Worm (Caenorhabditis elegans) whole organism, young adult: ENCODE results near the gene Y43F4A.1.
A peak's percentile ranks its signal among the peaks of the same experiment; 100 is the strongest.

Experiments
- B0261.1 ChIP-seq: sonication (generic microtip); optimal IDR thresholded peaks from 2 replicates; lab custom pipeline; 2016; ENCODE audit warnings: mild to moderate bottlenecking, missing genetic modification characterization, moderate library complexity, missing compliant biosample characterization
- D2030.7 ChIP-seq: fragments of 200-800 bp; sonication (Bioruptor generic); IDR thresholded peaks from 2 replicates; pipeline ENCODE4 v1.3.6; 2022; ENCODE audit warnings: missing genetic modification reagents, missing genetic modification characterization, missing compliant biosample characterization
- F10E7.11 ChIP-seq: sonication (generic microtip); optimal IDR thresholded peaks from 2 replicates; lab custom pipeline; 2017; ENCODE audit warnings: mild to moderate bottlenecking, missing genetic modification characterization, moderate library complexity, missing compliant biosample characterization
- F22D6.2 ChIP-seq: sonication (generic microtip); optimal IDR thresholded peaks from 2 replicates; lab custom pipeline; 2016; ENCODE audit warnings: mild to moderate bottlenecking, missing genetic modification characterization, missing compliant biosample characterization
- F37B4.10 ChIP-seq: fragments of 200-800 bp; sonication (Bioruptor generic); IDR thresholded peaks from 2 replicates; pipeline ENCODE4 v1.3.6; 2022; ENCODE audit warnings: missing genetic modification characterization, missing compliant biosample characterization
- F57A8.1 ChIP-seq: fragments of 200-800 bp; sonication (Bioruptor generic); optimal IDR thresholded peaks from 2 replicates; lab custom pipeline; 2018; ENCODE audit warnings: mild to moderate bottlenecking, missing genetic modification characterization, moderate library complexity, missing compliant biosample characterization
- K11D2.4 ChIP-seq: fragments of 200-800 bp; sonication (Bioruptor generic); IDR thresholded peaks from 2 replicates; pipeline ENCODE4 v1.3.6; 2022; ENCODE audit warnings: missing genetic modification reagents, missing genetic modification characterization, missing compliant biosample characterization
- T26A5.8 ChIP-seq: sonication (generic microtip); optimal IDR thresholded peaks from 2 replicates; lab custom pipeline; 2016; ENCODE audit warnings: missing genetic modification characterization, missing compliant biosample characterization
- Y53G8AR.9 ChIP-seq: fragments of 200-800 bp; sonication (Bioruptor generic); conservative IDR thresholded peaks from 2 replicates; pipeline ENCODE4 v1.3.6; 2022; ENCODE audit warnings: missing genetic modification reagents, missing genetic modification characterization, missing compliant biosample characterization
- aptf-2 ChIP-seq: fragments of 200-800 bp; sonication (Bioruptor generic); conservative IDR thresholded peaks from 2 replicates; pipeline ENCODE4 v1.3.6; 2022; ENCODE audit warnings: missing genetic modification reagents, missing genetic modification characterization, missing compliant biosample characterization
- attf-6 ChIP-seq: fragments of 200-800 bp; sonication (Bioruptor generic); IDR thresholded peaks from 2 replicates; pipeline ENCODE4 v1.3.6; 2022; ENCODE audit warnings: missing genetic modification reagents, missing genetic modification characterization, missing compliant biosample characterization
- ceh-27 ChIP-seq: fragments of 200-800 bp; sonication (Bioruptor generic); optimal IDR thresholded peaks from 2 replicates; lab custom pipeline; 2018; ENCODE audit warnings: mild to moderate bottlenecking, missing genetic modification characterization, moderate library complexity, missing compliant biosample characterization
- dpl-1 ChIP-seq: fragments of 150-350 bp; optimal IDR thresholded peaks from 2 replicates; lab custom pipeline; 2014; ENCODE audit warnings: missing biosample characterization, missing genetic modification reagents, missing genetic modification characterization
- egl-44 ChIP-seq: fragments of 200-800 bp; sonication (Bioruptor generic); IDR thresholded peaks from 2 replicates; pipeline ENCODE4 v1.3.6; 2022; ENCODE audit warnings: missing genetic modification reagents, missing genetic modification characterization, missing compliant biosample characterization
- hmg-1.2 ChIP-seq: fragments of 200-800 bp; sonication (Bioruptor generic); IDR thresholded peaks from 2 replicates; pipeline ENCODE4 v1.3.6; 2022; ENCODE audit warnings: missing genetic modification reagents, missing genetic modification characterization, missing compliant biosample characterization
- hsf-1 ChIP-seq: fragments of 200-800 bp; sonication (Bioruptor generic); IDR thresholded peaks from 2 replicates; pipeline ENCODE4 v1.3.6; 2022; ENCODE audit warnings: missing genetic modification reagents, missing genetic modification characterization, missing compliant biosample characterization
- lag-1 ChIP-seq: fragments of 200-800 bp; sonication (Bioruptor generic); IDR thresholded peaks from 2 replicates; pipeline ENCODE4 v1.3.6; 2022; ENCODE audit warnings: missing genetic modification reagents, missing genetic modification characterization, missing compliant biosample characterization
- let-607 ChIP-seq, 2 experiments: fragments of 200-800 bp in 1 of 2; sonication (Bioruptor generic) in 1 of 2; sonication (generic microtip) in 1 of 2; optimal IDR thresholded peaks; 2 replicates each; lab custom pipeline; 2016 to 2018; ENCODE audit warnings: mild to moderate bottlenecking in 2 of 2, missing compliant biosample characterization in 2 of 2, missing genetic modification characterization in 2 of 2, moderate library complexity in 2 of 2, missing genotype in 1 of 2
- lin-26 ChIP-seq: fragments of 200-800 bp; sonication (Bioruptor generic); IDR thresholded peaks from 2 replicates; pipeline ENCODE4 v1.3.6; 2022; ENCODE audit warnings: missing genetic modification reagents, missing genetic modification characterization, missing compliant biosample characterization
- lsl-1 ChIP-seq: fragments of 200-800 bp; sonication (Bioruptor generic); optimal IDR thresholded peaks from 2 replicates; lab custom pipeline; 2018; ENCODE audit warnings: mild to moderate bottlenecking, missing genetic modification characterization, moderate library complexity, missing compliant biosample characterization
- madf-10 ChIP-seq: sonication (generic microtip); optimal IDR thresholded peaks from 2 replicates; lab custom pipeline; 2016; ENCODE audit warnings: mild to moderate bottlenecking, missing genetic modification characterization, missing compliant biosample characterization
- mel-28 ChIP-seq: sonication (generic microtip); optimal IDR thresholded peaks from 2 replicates; lab custom pipeline; 2016; ENCODE audit warnings: borderline replicate concordance, mild to moderate bottlenecking, missing genetic modification characterization, missing compliant biosample characterization
- nhr-27 ChIP-seq: fragments of 200-800 bp; sonication (Bioruptor generic); optimal IDR thresholded peaks from 2 replicates; lab custom pipeline; 2018; ENCODE audit warnings: mild to moderate bottlenecking, missing genetic modification characterization, moderate library complexity, missing compliant biosample characterization
- nhr-80 ChIP-seq: sonication (generic microtip); optimal IDR thresholded peaks from 2 replicates; lab custom pipeline; 2016; ENCODE audit warnings: missing genetic modification characterization, missing compliant biosample characterization
- pha-4 ChIP-seq: fragments of 150-350 bp; sonication (generic microtip); optimal IDR thresholded peaks from 2 replicates; lab custom pipeline; 2014; ENCODE audit warnings: missing biosample characterization, missing genetic modification reagents, missing genetic modification characterization
- sdz-38 ChIP-seq: sonication (generic microtip); optimal IDR thresholded peaks from 2 replicates; lab custom pipeline; 2016; ENCODE audit warnings: missing genotype, missing genetic modification characterization, missing compliant biosample characterization
- tbp1 ChIP-seq: fragments of 200-800 bp; sonication (Bioruptor generic); optimal IDR thresholded peaks from 2 replicates; lab custom pipeline; 2018; ENCODE audit warnings: mild to moderate bottlenecking, missing genetic modification characterization, missing compliant biosample characterization
- zfh-2 ChIP-seq: fragments of 200-800 bp; sonication (Bioruptor generic); conservative IDR thresholded peaks from 2 replicates; pipeline ENCODE4 v1.3.6; 2022; ENCODE audit warnings: missing genetic modification reagents, missing genetic modification characterization, missing compliant biosample characterization
- ztf-18 ChIP-seq: sonication (generic microtip); optimal IDR thresholded peaks from 2 replicates; lab custom pipeline; 2016; ENCODE audit warnings: missing genotype, mild to moderate bottlenecking, missing genetic modification characterization, missing compliant biosample characterization
- ztf-26 ChIP-seq: sonication (generic microtip); optimal IDR thresholded peaks from 2 replicates; lab custom pipeline; 2017; ENCODE audit warnings: missing genetic modification characterization, missing compliant biosample characterization

Gene Y43F4A.1

DNA sequence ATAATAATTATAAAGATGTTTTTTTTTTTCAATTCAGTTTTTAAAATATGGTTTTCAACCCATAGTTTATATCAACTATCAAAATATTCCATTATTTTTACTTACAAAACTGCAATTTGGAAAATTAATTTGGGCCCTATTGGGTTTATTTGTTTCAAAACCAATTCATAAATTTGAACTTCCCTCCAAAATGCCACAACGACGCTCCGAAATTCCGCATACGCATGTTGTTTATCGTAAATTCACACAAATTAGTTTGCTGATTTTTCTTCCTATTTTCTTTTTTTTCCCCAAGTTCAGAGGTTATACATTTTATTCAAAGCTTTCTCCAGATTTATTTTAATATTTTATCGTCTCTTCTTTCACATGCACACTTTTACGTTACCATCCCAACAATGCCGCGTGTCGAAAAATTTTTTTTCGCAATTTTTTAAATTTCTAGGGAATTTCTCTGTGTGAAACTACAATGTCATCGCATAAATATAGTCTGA is 33.6 kb downstream of the Y43F4A.1 start, which contains the start of gene F56A8.3 (continued):
- TF ChIP-seq F57A8.1 (GFP tag; lab: Kevin White, UChicago), result no peak
- no peak for TF ChIP-seq F22D6.2 (tag; lab: Kevin White, UChicago)
- peak in 1 of 2 experiments; percentile 43 for TF ChIP-seq let-607 (tag; optimal IDR thresholded peaks at IDR 0.05; lab: Kevin White, UChicago)
- TF ChIP-seq ztf-18, result no peak
- TF ChIP-seq T26A5.8 (tag; lab: Kevin White, UChicago), result no peak
- no peak for TF ChIP-seq lag-1 (GFP tag; lab: Robert Waterston, UW)

DNA sequence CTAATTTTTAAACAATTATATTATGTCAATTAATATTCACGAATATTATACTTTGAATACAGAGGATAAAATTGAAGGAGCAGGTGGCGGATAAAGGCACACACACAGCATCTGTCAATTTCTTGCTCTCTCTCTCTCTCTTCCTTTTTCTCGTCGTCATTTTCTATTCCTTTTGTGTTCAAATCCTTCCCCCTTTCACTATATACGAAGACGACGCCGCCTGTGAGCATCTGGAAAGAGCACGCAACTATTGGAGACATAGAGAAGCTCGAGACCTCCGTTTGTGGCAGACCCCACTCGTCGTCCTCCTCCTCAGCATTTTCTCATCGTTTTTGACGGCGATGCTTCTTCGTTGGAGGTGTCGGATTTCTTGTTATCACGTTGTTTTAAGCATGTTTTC is 35.3 kb downstream of the Y43F4A.1 start:
- TF ChIP-seq let-607 (tag; optimal IDR thresholded peaks at IDR 0.05; lab: Kevin White, UChicago), result no peak
- peak; percentile 53; the same call in 1 of the 2 replicates for TF ChIP-seq zfh-2 (GFP tag; lab: Robert Waterston, UW)
- TF ChIP-seq ceh-27 (GFP tag; lab: Kevin White, UChicago), result peak; percentile 9
- peak; percentile 50; the same call in 1 of the 2 replicates for TF ChIP-seq hmg-1.2 (GFP tag; lab: Robert Waterston, UW)
- no peak for TF ChIP-seq nhr-80 (tag; lab: Kevin White, UChicago)
- TF ChIP-seq attf-6 (GFP tag; lab: Robert Waterston, UW), result no peak

DNA sequence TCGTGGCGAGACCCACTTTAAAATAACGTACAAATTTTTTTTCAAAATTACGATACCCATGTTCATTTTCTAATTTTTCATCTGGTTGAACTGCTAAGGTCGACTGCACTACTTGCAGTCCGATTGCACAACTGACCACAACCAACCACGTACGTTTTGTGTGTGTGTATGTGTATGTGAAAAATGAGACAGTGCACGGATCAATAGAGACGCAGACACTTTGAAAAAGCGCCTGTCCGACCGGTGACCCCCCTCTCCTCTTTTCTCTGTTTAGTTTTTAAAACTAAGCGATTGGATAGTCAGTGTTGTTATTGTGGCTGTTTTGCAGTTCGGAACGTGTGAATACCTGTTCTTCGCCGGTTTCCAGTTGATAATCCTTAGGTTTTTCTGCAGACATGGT is 35.9 kb downstream of the Y43F4A.1 start:
- TF ChIP-seq let-607 (tag; optimal IDR thresholded peaks at IDR 0.05; lab: Kevin White, UChicago) (peak; percentile 75 to 81), lin-26 (GFP tag; lab: Robert Waterston, UW) (0 out of 2 replicates have a peak, but pooled peaks have one; percentile 13), hmg-1.2 (GFP tag; lab: Robert Waterston, UW) (peak; percentile 88), dpl-1 (GFP tag; lab: Kevin White, UChicago) (no peak)

DNA sequence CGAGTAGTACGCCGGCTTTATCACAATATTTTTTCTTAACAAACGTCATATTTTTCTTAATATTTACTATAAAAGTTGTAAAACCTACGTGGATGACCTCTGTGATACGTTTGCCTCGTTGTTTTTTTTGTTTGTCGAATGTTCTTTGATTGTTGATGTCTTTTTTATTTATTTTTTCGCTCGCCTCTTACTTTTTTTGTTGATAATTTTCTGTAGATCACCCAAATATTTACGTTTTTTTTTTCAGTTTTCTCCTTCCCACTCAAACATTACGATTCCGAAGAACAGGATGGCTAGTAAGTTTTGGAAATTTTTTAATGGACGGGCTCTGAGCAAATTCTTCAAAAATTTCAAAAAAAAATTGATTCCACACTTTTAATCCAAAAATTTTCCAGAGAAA is 37.5 kb downstream of the Y43F4A.1 start:
- TF ChIP-seq F10E7.11 (tag; lab: Kevin White, UChicago), result no peak
- TF ChIP-seq Y53G8AR.9 (GFP tag; lab: Robert Waterston, UW), result no peak

DNA sequence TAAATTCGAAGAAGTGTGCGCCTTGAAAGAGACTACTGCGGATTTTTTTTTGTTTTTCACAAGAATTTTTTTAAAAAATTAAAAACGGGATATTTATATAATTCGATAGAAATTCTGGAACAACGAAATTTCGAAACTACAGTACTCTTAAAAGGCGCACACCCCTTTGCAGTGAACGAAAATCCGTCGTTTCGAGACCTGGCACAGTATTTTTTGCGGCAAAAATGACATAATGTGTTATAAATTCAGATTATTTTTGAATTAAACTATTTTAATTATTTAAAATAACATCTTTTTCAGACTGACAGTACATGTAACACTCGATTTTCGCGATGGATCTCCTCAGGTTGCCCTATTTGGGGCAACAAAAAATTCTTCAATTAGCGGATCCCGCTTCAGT is 40.1 kb downstream of the Y43F4A.1 start, which contains the start of gene F56A8.4:
TSS of gene F56A8.4 (plus strand) at position 301 of the 400 bp plus-strand sequence.
- TF ChIP-seq F22D6.2 (tag; lab: Kevin White, UChicago) (no peak), lsl-1 (GFP tag; lab: Kevin White, UChicago) (peak; percentile 33)

DNA sequence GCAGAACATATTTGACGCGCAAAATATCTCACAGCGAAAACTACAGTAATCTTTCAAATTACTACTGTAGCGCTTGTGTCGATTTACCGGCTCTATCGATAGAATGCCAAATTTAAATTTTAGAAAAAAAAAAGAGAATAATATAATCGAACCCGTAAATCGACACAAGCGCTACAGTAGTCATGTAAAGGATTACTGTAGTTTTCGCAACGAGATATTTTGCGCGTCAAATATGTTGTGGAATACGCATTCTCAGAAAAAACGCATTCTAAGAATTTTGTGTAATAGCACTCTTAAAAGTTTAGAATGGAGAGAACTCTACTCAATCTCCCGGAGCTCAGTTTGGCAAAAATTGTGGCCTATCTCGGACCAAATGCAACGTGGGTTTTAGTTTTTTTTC is 42.7 kb downstream of the Y43F4A.1 start, which contains the start of gene F56A8.5:
TSS of gene F56A8.5 (plus strand) at position 301 of the 400 bp plus-strand sequence.
- no peak for TF ChIP-seq tbp1
- TF ChIP-seq K11D2.4 (GFP tag; lab: Robert Waterston, UW), result no peak
- no peak for TF ChIP-seq B0261.1
- TF ChIP-seq pha-4 (tag; lab: Kevin White, UChicago), result no peak
- TF ChIP-seq F37B4.10, result no peak
- TF ChIP-seq nhr-27, result no peak
- no peak for TF ChIP-seq aptf-2 (GFP tag; lab: Robert Waterston, UW)
- TF ChIP-seq mel-28 (tag; lab: Kevin White, UChicago), result no peak
- no peak for TF ChIP-seq zfh-2 (GFP tag; lab: Robert Waterston, UW)
- no peak for TF ChIP-seq sdz-38 (tag; lab: Kevin White, UChicago)
- no peak for TF ChIP-seq D2030.7 (GFP tag; lab: Robert Waterston, UW)
- TF ChIP-seq hsf-1 (GFP tag; lab: Robert Waterston, UW), result no peak
- TF ChIP-seq egl-44, result no peak
- no peak for TF ChIP-seq F22D6.2 (tag; lab: Kevin White, UChicago)
- no peak for TF ChIP-seq ztf-26
- TF ChIP-seq madf-10 (tag; lab: Kevin White, UChicago), result no peak
